Fruit fly (Drosophila melanogaster): ENCODE results near the gene Ssl1.

Gene Ssl1

dm6 chr3L:22871845-22872361, 7.0 kb upstream of the Ssl1 start, which contains the start of the genes CG11109 and Arf1:
Gene CG11109 (plus strand): TSS chr3L:22872200.
Gene Arf1 (minus strand): TSS chr3L:22872231.
- no peak for TF ChIP-seq h (optimal IDR thresholded peaks at IDR 0.05)
- no peak for TF ChIP-seq Sin3A (optimal IDR thresholded peaks at IDR 0.05)
- TF ChIP-seq ttk (optimal IDR thresholded peaks at IDR 0.05), result no peak
- TF ChIP-seq Myc (optimal IDR thresholded peaks at IDR 0.05), result no peak
- TF ChIP-seq insv (optimal IDR thresholded peaks at IDR 0.05), result no peak
- no peak for TF ChIP-seq psq (optimal IDR thresholded peaks at IDR 0.05)

dm6 chr3L:22877934-22878333, 955 bp upstream of the Ssl1 start:
- TF ChIP-seq insv (optimal IDR thresholded peaks at IDR 0.05) (no peak), Sin3A (optimal IDR thresholded peaks at IDR 0.05) (no peak), h (optimal IDR thresholded peaks at IDR 0.05) (no peak), Myc (optimal IDR thresholded peaks at IDR 0.05) (no peak), ttk (optimal IDR thresholded peaks at IDR 0.05) (no peak), psq (optimal IDR thresholded peaks at IDR 0.05) (no peak)

dm6 chr3L:22879344-22879723, 445 bp downstream of the Ssl1 start:
- no peak for TF ChIP-seq insv (optimal IDR thresholded peaks at IDR 0.05)
- no peak for TF ChIP-seq h (optimal IDR thresholded peaks at IDR 0.05)
- no peak for TF ChIP-seq psq (optimal IDR thresholded peaks at IDR 0.05)
- no peak for TF ChIP-seq ttk (optimal IDR thresholded peaks at IDR 0.05)
- TF ChIP-seq Myc (optimal IDR thresholded peaks at IDR 0.05), result no peak
- TF ChIP-seq Sin3A (optimal IDR thresholded peaks at IDR 0.05), result no peak

dm6 chr3L:22880914-22881313, 2.0 kb downstream of the Ssl1 start, which contains the start of gene slif:
Gene slif (plus strand): TSS chr3L:22881045.
- TF ChIP-seq Myc (optimal IDR thresholded peaks at IDR 0.05) (no peak), ttk (optimal IDR thresholded peaks at IDR 0.05) (no peak), insv (optimal IDR thresholded peaks at IDR 0.05) (no peak), h (optimal IDR thresholded peaks at IDR 0.05) (no peak), psq (optimal IDR thresholded peaks at IDR 0.05) (no peak), Sin3A (optimal IDR thresholded peaks at IDR 0.05) (no peak)

dm6 chr3L:22883649-22884048, 4.8 kb downstream of the Ssl1 start:
- no peak for TF ChIP-seq Myc (optimal IDR thresholded peaks at IDR 0.05)
- TF ChIP-seq h (optimal IDR thresholded peaks at IDR 0.05), result no peak
- TF ChIP-seq Sin3A (optimal IDR thresholded peaks at IDR 0.05), result no peak

dm6 chr3L:22884481-22884880, 5.6 kb downstream of the Ssl1 start:
- no peak for TF ChIP-seq ttk (optimal IDR thresholded peaks at IDR 0.05)
- TF ChIP-seq Sin3A (optimal IDR thresholded peaks at IDR 0.05), result no peak
- no peak for TF ChIP-seq Myc (optimal IDR thresholded peaks at IDR 0.05)
- no peak for TF ChIP-seq insv (optimal IDR thresholded peaks at IDR 0.05)
- no peak for TF ChIP-seq psq (optimal IDR thresholded peaks at IDR 0.05)
- no peak for TF ChIP-seq h (optimal IDR thresholded peaks at IDR 0.05)

dm6 chr3L:22885843-22886242, 7.0 kb downstream of the Ssl1 start:
- no peak for TF ChIP-seq Sin3A (optimal IDR thresholded peaks at IDR 0.05)
- no peak for TF ChIP-seq h (optimal IDR thresholded peaks at IDR 0.05)
- TF ChIP-seq ttk (optimal IDR thresholded peaks at IDR 0.05), result no peak
- no peak for TF ChIP-seq insv (optimal IDR thresholded peaks at IDR 0.05)
- no peak for TF ChIP-seq Myc (optimal IDR thresholded peaks at IDR 0.05)
- no peak for TF ChIP-seq psq (optimal IDR thresholded peaks at IDR 0.05)

dm6 chr3L:22886939-22887338, 8.1 kb downstream of the Ssl1 start:
- TF ChIP-seq ttk (optimal IDR thresholded peaks at IDR 0.05) (no peak), psq (optimal IDR thresholded peaks at IDR 0.05) (no peak), insv (optimal IDR thresholded peaks at IDR 0.05) (no peak), h (optimal IDR thresholded peaks at IDR 0.05) (no peak), Sin3A (optimal IDR thresholded peaks at IDR 0.05) (no peak), Myc (optimal IDR thresholded peaks at IDR 0.05) (no peak)

- TF ChIP-seq psq (optimal IDR thresholded peaks at IDR 0.05) (no peak), ttk (optimal IDR thresholded peaks at IDR 0.05) (no peak), insv (optimal IDR thresholded peaks at IDR 0.05) (no peak), Sin3A (optimal IDR thresholded peaks at IDR 0.05) (no peak), Myc (optimal IDR thresholded peaks at IDR 0.05) (no peak), h (optimal IDR thresholded peaks at IDR 0.05) (no peak)
Measured at dm6 chr3L:22887677-22888076, 8.8 kb downstream of the Ssl1 start.

- no peak for TF ChIP-seq ttk (optimal IDR thresholded peaks at IDR 0.05)
Measured at dm6 chr3L:22888591-22889258, 9.8 kb downstream of the Ssl1 start.

- TF ChIP-seq insv (optimal IDR thresholded peaks at IDR 0.05) (no peak), ttk (optimal IDR thresholded peaks at IDR 0.05) (no peak), h (optimal IDR thresholded peaks at IDR 0.05) (no peak), psq (optimal IDR thresholded peaks at IDR 0.05) (no peak), Myc (optimal IDR thresholded peaks at IDR 0.05) (no peak)
Measured at dm6 chr3L:22890024-22890423, 11.1 kb downstream of the Ssl1 start.

dm6 chr3L:22891009-22891408, 12.1 kb downstream of the Ssl1 start:
- TF ChIP-seq ttk (optimal IDR thresholded peaks at IDR 0.05) (no peak), insv (optimal IDR thresholded peaks at IDR 0.05) (no peak), psq (optimal IDR thresholded peaks at IDR 0.05) (no peak), h (optimal IDR thresholded peaks at IDR 0.05) (no peak), Myc (optimal IDR thresholded peaks at IDR 0.05) (no peak)

dm6 chr3L:22894689-22895283, 15.9 kb downstream of the Ssl1 start:
- TF ChIP-seq ttk (optimal IDR thresholded peaks at IDR 0.05), result no peak
- TF ChIP-seq psq (optimal IDR thresholded peaks at IDR 0.05), result no peak
- no peak for TF ChIP-seq Myc (optimal IDR thresholded peaks at IDR 0.05)
- no peak for TF ChIP-seq h (optimal IDR thresholded peaks at IDR 0.05)
- TF ChIP-seq Sin3A (optimal IDR thresholded peaks at IDR 0.05), result no peak
- no peak for TF ChIP-seq insv (optimal IDR thresholded peaks at IDR 0.05)
